Worm (Caenorhabditis elegans): Measurements from ENCODE around the gene npp-9.

npp-9 gene

ce11 chrIII:3351091-3351490 is 53.2 kb downstream of the npp-9 start (continued):
- TF ChIP-seq unc-130 (GFP tag; optimal IDR thresholded peaks at IDR 0.05) (no peak), F26F4.8 (GFP tag; conservative IDR thresholded peaks at IDR 0.05) (no peak)
